Worm (Caenorhabditis elegans) whole organism, early embryonic: ENCODE data around the gene str-7.

ENCODE experiments used
- B0310.2 ChIP-seq: sonication (generic microtip); optimal IDR thresholded peaks from 2 replicates; lab custom pipeline; 2016; ENCODE audit warnings: mild to moderate bottlenecking, missing genetic modification characterization, missing compliant biosample characterization
- F13C5.2 ChIP-seq: sonication (generic microtip); optimal IDR thresholded peaks from 2 replicates; lab custom pipeline; 2017; ENCODE audit warnings: mild to moderate bottlenecking, missing genetic modification characterization, inconsistent platforms, missing compliant biosample characterization
- aly-1 ChIP-seq: sonication (generic microtip); optimal IDR thresholded peaks from 2 replicates; lab custom pipeline; 2016; ENCODE audit warnings: missing genetic modification characterization, missing compliant biosample characterization
- ama-1 ChIP-seq: fragments of 150-350 bp; optimal IDR thresholded peaks from 2 replicates; lab custom pipeline; 2014
- ceh-13 ChIP-seq: fragments of 200-800 bp; sonication (Bioruptor generic); optimal IDR thresholded peaks from 2 replicates; lab custom pipeline; 2018; ENCODE audit warnings: mild to moderate bottlenecking, missing genetic modification characterization, missing compliant biosample characterization
- ceh-36 ChIP-seq: sonication (generic microtip); optimal IDR thresholded peaks from 2 replicates; lab custom pipeline; 2016; ENCODE audit warnings: missing genetic modification characterization, inconsistent platforms, missing compliant biosample characterization
- ets-7 ChIP-seq: sonication (generic microtip); optimal IDR thresholded peaks from 2 replicates; lab custom pipeline; 2016; ENCODE audit warnings: missing genotype, missing genetic modification characterization, missing compliant biosample characterization
- flt-1 ChIP-seq: fragments of 200-800 bp; sonication (Bioruptor generic); IDR thresholded peaks from 2 replicates; pipeline ENCODE4 v1.3.6; 2022; ENCODE audit warnings: missing genetic modification characterization, missing compliant biosample characterization
- hmbx-1 ChIP-seq: sonication (generic microtip); optimal IDR thresholded peaks from 2 replicates; lab custom pipeline; 2016; ENCODE audit warnings: mild to moderate bottlenecking, missing genetic modification characterization, missing compliant biosample characterization
- hmg-4 ChIP-seq: fragments of 200-800 bp; sonication (Bioruptor generic); optimal IDR thresholded peaks from 2 replicates; lab custom pipeline; 2018; ENCODE audit warnings: mild to moderate bottlenecking, missing genetic modification characterization, missing compliant biosample characterization
- hnd-1 ChIP-seq: sonication (generic microtip); optimal IDR thresholded peaks from 2 replicates; lab custom pipeline; 2016; ENCODE audit warnings: missing genetic modification characterization, missing compliant biosample characterization
- pes-1 ChIP-seq: fragments of 200-800 bp; sonication (Bioruptor generic); IDR thresholded peaks from 2 replicates; pipeline ENCODE4 v1.3.6; 2022; ENCODE audit warnings: missing genetic modification reagents, missing genetic modification characterization, missing compliant biosample characterization
- sea-1 ChIP-seq: fragments of 200-800 bp; sonication (Bioruptor generic); conservative IDR thresholded peaks from 2 replicates; pipeline ENCODE4 v1.3.6; 2022; ENCODE audit warnings: missing genetic modification characterization, missing compliant biosample characterization
- tbx-37 ChIP-seq: fragments of 200-800 bp; sonication (Bioruptor generic); conservative IDR thresholded peaks from 2 replicates; pipeline ENCODE4 v1.3.6; 2022; ENCODE audit warnings: missing genetic modification reagents, missing genetic modification characterization, missing compliant biosample characterization

DNA sequence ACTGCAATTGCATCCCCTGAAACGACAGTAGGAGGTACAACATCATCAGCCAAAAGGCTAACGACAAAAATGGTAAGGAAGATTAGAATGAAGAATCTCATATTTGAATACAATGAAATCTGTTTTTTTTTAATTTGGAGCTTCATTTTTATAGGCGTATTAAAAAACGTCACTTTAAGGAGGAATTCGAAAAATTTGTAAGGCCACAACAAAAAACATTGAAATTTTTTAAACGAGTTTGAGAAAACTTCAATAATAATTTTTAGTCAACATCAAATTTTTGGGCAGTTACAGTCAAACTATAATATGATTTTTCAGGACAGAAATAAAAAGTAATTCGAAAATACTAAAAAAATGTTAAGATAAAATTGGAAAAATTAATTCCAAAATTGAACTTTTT lies 36.6 kb downstream of the str-7 start, which contains the start of gene F14H3.14:
- TF ChIP-seq ceh-13 (GFP tag; lab: Kevin White, UChicago) (no peak), tbx-37 (GFP tag; lab: Robert Waterston, UW) (no peak), hmbx-1 (tag; lab: Kevin White, UChicago) (no peak), sea-1 (GFP tag; lab: Robert Waterston, UW) (no peak), ceh-36 (tag; lab: Kevin White, UChicago) (no peak), hnd-1 (no peak), ets-7 (tag; lab: Kevin White, UChicago) (no peak), pes-1 (GFP tag; lab: Robert Waterston, UW) (no peak), ama-1 (lab: Kevin White, UChicago) (no peak), F13C5.2 (tag; lab: Kevin White, UChicago) (no peak), aly-1 (tag; lab: Kevin White, UChicago) (no peak), flt-1 (GFP tag; lab: Robert Waterston, UW) (no peak), hmg-4 (no peak), B0310.2 (tag; lab: Kevin White, UChicago) (no peak)
